Worm (Caenorhabditis elegans) whole organism, midembryonic: ENCODE measurements around the gene ule-5.

Experiments used
- klf-2 ChIP-seq: fragments of 200-800 bp; sonication (Bioruptor generic); conservative IDR thresholded peaks from 2 replicates; pipeline ENCODE4 v1.3.6; 2022; ENCODE audit warnings: missing genetic modification reagents, missing genetic modification characterization, missing compliant biosample characterization
- ref-1 ChIP-seq: fragments of 200-800 bp; sonication (Bioruptor generic); conservative IDR thresholded peaks from 2 replicates; pipeline ENCODE4 v1.3.6; 2022; ENCODE audit warnings: missing genetic modification reagents, missing genetic modification characterization, missing compliant biosample characterization
- tab-1 ChIP-seq: fragments of 200-800 bp; sonication (Bioruptor generic); IDR thresholded peaks from 2 replicates; pipeline ENCODE4 v1.3.6; 2022; ENCODE audit warnings: missing genetic modification characterization, missing compliant biosample characterization
- ztf-29 ChIP-seq: fragments of 200-800 bp; sonication (Bioruptor generic); IDR thresholded peaks from 2 replicates; pipeline ENCODE4 v1.3.6; 2022; ENCODE audit warnings: missing genetic modification reagents, missing genetic modification characterization, missing compliant biosample characterization

- TF ChIP-seq tab-1 (GFP tag; lab: Robert Waterston, UW) = no peak
- no peak for TF ChIP-seq klf-2 (GFP tag; lab: Robert Waterston, UW)
- TF ChIP-seq ref-1 = no peak
- no peak for TF ChIP-seq ztf-29
Measured at ce11 chrX:11908226-11908625, 25.3 kb downstream of the ule-5 start.
